Fruit fly (Drosophila melanogaster) whole organism, embryonic: ENCODE data around the gene Zw.

Experiments
- ATbp ChIP-seq: fragments of 200-800 bp; sonication (Bioruptor generic); optimal IDR thresholded peaks from 2 replicates; lab custom pipeline; 2017; ENCODE audit warnings: missing biosample characterization, mild to moderate bottlenecking, missing genetic modification characterization, missing genetic modification reagents
- Abd-B ChIP-seq: fragments of 200-800 bp; sonication (Bioruptor generic); optimal IDR thresholded peaks from 2 replicates; lab custom pipeline; 2018; ENCODE audit warnings: missing biosample characterization, mild to moderate bottlenecking, missing genetic modification characterization, moderate library complexity
- Aef1 ChIP-seq: fragments of 200-800 bp; sonication (Bioruptor generic); IDR thresholded peaks from 3 replicates; pipeline ENCODE4 v1.3.6; 2022; ENCODE audit warnings: missing biosample characterization, missing genetic modification characterization
- CG10366 ChIP-seq: fragments of 200-800 bp; sonication (Bioruptor generic); IDR thresholded peaks from 2 replicates; pipeline ENCODE4 v1.3.6; 2022; ENCODE audit warnings: missing biosample characterization, missing genetic modification characterization
- CG11247 ChIP-seq: fragments of 200-800 bp; sonication (Bioruptor generic); IDR thresholded peaks from 2 replicates; pipeline ENCODE4 v1.3.6; 2022; ENCODE audit warnings: missing biosample characterization, missing genetic modification characterization
- CG12155 ChIP-seq: fragments of 200-800 bp; sonication (Bioruptor generic); optimal IDR thresholded peaks from 3 replicates; lab custom pipeline; 2016; ENCODE audit warnings: missing biosample characterization, missing genetic modification characterization
- CG12299 ChIP-seq: fragments of 200-800 bp; sonication (Bioruptor generic); optimal IDR thresholded peaks from 2 replicates; lab custom pipeline; 2018; ENCODE audit warnings: missing biosample characterization, mild to moderate bottlenecking, missing genetic modification characterization
- CG13123 ChIP-seq: fragments of 200-800 bp; sonication (Bioruptor generic); optimal IDR thresholded peaks from 2 replicates; lab custom pipeline; 2016; ENCODE audit warnings: missing biosample characterization, missing genetic modification characterization
- CG15073 ChIP-seq: fragments of 200-800 bp; sonication (Bioruptor generic); optimal IDR thresholded peaks from 2 replicates; lab custom pipeline; 2016; ENCODE audit warnings: missing biosample characterization, missing genetic modification characterization
- CG1602 ChIP-seq: fragments of 200-800 bp; sonication (Bioruptor generic); optimal IDR thresholded peaks from 3 replicates; lab custom pipeline; 2016; ENCODE audit warnings: missing biosample characterization, missing genetic modification characterization
- CG17328 ChIP-seq: fragments of 200-800 bp; sonication (Bioruptor generic); IDR thresholded peaks from 2 replicates; pipeline ENCODE4 v1.3.6; 2022; ENCODE audit warnings: missing biosample characterization, missing genetic modification characterization
- CG17385 ChIP-seq: fragments of 200-800 bp; sonication (Bioruptor generic); optimal IDR thresholded peaks from 3 replicates; lab custom pipeline; 2018; ENCODE audit warnings: missing biosample characterization, mild to moderate bottlenecking, missing genetic modification characterization
- CG42726 ChIP-seq: fragments of 200-800 bp; sonication (Bioruptor generic); IDR thresholded peaks from 2 replicates; pipeline ENCODE4 v1.3.6; 2022; ENCODE audit warnings: missing biosample characterization, missing genetic modification characterization; ENCODE audit not compliant: partially characterized antibody
- CG4360 ChIP-seq: fragments of 200-800 bp; sonication (Bioruptor generic); IDR thresholded peaks from 2 replicates; pipeline ENCODE4 v1.3.6; 2022; ENCODE audit warnings: missing biosample characterization, missing genetic modification characterization
- CG4424 ChIP-seq: fragments of 200-800 bp; sonication (Bioruptor generic); optimal IDR thresholded peaks from 3 replicates; lab custom pipeline; 2016; ENCODE audit warnings: missing biosample characterization, missing genetic modification characterization
- CG4820 ChIP-seq: fragments of 200-800 bp; sonication (Bioruptor generic); optimal IDR thresholded peaks from 3 replicates; lab custom pipeline; 2016; ENCODE audit warnings: missing biosample characterization, missing genetic modification characterization
- CG4854 ChIP-seq: fragments of 200-800 bp; sonication (Bioruptor generic); optimal IDR thresholded peaks from 2 replicates; lab custom pipeline; 2016; ENCODE audit warnings: missing biosample characterization, missing genetic modification characterization, inconsistent platforms
- CG7271 ChIP-seq: fragments of 200-800 bp; sonication (Bioruptor generic); optimal IDR thresholded peaks from 2 replicates; lab custom pipeline; 2018; ENCODE audit warnings: missing biosample characterization, mild to moderate bottlenecking, missing genetic modification characterization, moderate library complexity
- CG7372 ChIP-seq: fragments of 200-800 bp; sonication (Bioruptor generic); IDR thresholded peaks from 2 replicates; pipeline ENCODE4 v1.3.6; 2022; ENCODE audit warnings: missing biosample characterization, missing genetic modification characterization
- CG8359 ChIP-seq: fragments of 200-800 bp; sonication (Bioruptor generic); optimal IDR thresholded peaks from 2 replicates; lab custom pipeline; 2017; ENCODE audit warnings: missing biosample characterization, mild to moderate bottlenecking, missing genetic modification characterization, borderline replicate concordance
- D19B ChIP-seq: fragments of 200-800 bp; sonication (Bioruptor generic); optimal IDR thresholded peaks from 2 replicates; lab custom pipeline; 2017; ENCODE audit warnings: missing biosample characterization, mild to moderate bottlenecking, missing genetic modification characterization
- E2f1 ChIP-seq: fragments of 200-800 bp; sonication (Bioruptor generic); IDR thresholded peaks from 2 replicates; pipeline ENCODE4 v1.3.6; 2022; ENCODE audit warnings: missing biosample characterization, missing genetic modification characterization
- ERR ChIP-seq: fragments of 200-800 bp; sonication (Bioruptor generic); optimal IDR thresholded peaks from 2 replicates; lab custom pipeline; 2016; ENCODE audit warnings: missing biosample characterization, missing genetic modification characterization
- HLH54F ChIP-seq: fragments of 200-800 bp; sonication (Bioruptor generic); optimal IDR thresholded peaks from 3 replicates; lab custom pipeline; 2016; ENCODE audit warnings: missing biosample characterization, missing genetic modification characterization
- Hr3 ChIP-seq: fragments of 200-800 bp; sonication (Bioruptor generic); optimal IDR thresholded peaks from 3 replicates; lab custom pipeline; 2016; ENCODE audit warnings: missing biosample characterization, missing genetic modification characterization
- Hr78 ChIP-seq, 2 experiments: fragments of 200-800 bp in 1 of 2; fragments of >200 bp in 1 of 2; sonication (Bioruptor generic) in 1 of 2; optimal IDR thresholded peaks; 2 replicates each; lab custom pipeline; 2017 to 2019; ENCODE audit warnings: missing biosample characterization in 2 of 2, missing genetic modification characterization in 2 of 2, mild to moderate bottlenecking in 1 of 2, moderate library complexity in 1 of 2
- Lim3 ChIP-seq: fragments of 200-800 bp; sonication (Bioruptor generic); IDR thresholded peaks from 2 replicates; pipeline ENCODE4 v1.3.6; 2022; ENCODE audit warnings: missing biosample characterization, missing genetic modification characterization
- Mrtf ChIP-seq: fragments of 200-800 bp; sonication (Bioruptor generic); IDR thresholded peaks from 3 replicates; pipeline ENCODE4 v1.3.6; 2022; ENCODE audit warnings: missing biosample characterization, missing genetic modification characterization
- Nf-YC ChIP-seq: fragments of 200-800 bp; optimal IDR thresholded peaks from 3 replicates; lab custom pipeline; 2019; ENCODE audit warnings: missing biosample characterization, mild to moderate bottlenecking, missing genetic modification characterization, moderate library complexity
- Oaz ChIP-seq: fragments of 200-800 bp; sonication (Bioruptor generic); IDR thresholded peaks from 2 replicates; pipeline ENCODE4 v1.3.6; 2022; ENCODE audit warnings: missing biosample characterization, missing genetic modification characterization
- Optix ChIP-seq: fragments of 200-800 bp; sonication (Bioruptor generic); IDR thresholded peaks from 3 replicates; pipeline ENCODE4 v1.3.6; 2022; ENCODE audit warnings: missing biosample characterization, missing genetic modification characterization
- Ptx1 ChIP-seq: fragments of 200-800 bp; sonication (Bioruptor generic); IDR thresholded peaks from 2 replicates; pipeline ENCODE4 v1.3.6; 2022; ENCODE audit warnings: missing biosample characterization, missing genetic modification characterization
- Rfx ChIP-seq: fragments of 200-800 bp; sonication (Bioruptor generic); IDR thresholded peaks from 2 replicates; pipeline ENCODE4 v1.3.6; 2022; ENCODE audit warnings: missing biosample characterization, missing genetic modification characterization
- Sin3A ChIP-seq: fragments of >200 bp; optimal IDR thresholded peaks from 2 replicates; lab custom pipeline; 2018
- Ssrp ChIP-seq: fragments of 200-800 bp; sonication (Bioruptor generic); optimal IDR thresholded peaks from 2 replicates; lab custom pipeline; 2018; ENCODE audit warnings: missing biosample characterization, mild to moderate bottlenecking, missing genetic modification characterization, moderate library complexity
- amos ChIP-seq: fragments of 200-800 bp; sonication (Bioruptor generic); IDR thresholded peaks from 2 replicates; pipeline ENCODE4 v1.3.6; 2022; ENCODE audit warnings: missing biosample characterization, missing genetic modification characterization; ENCODE audit not compliant: partially characterized antibody
- aop ChIP-seq: fragments of 200-800 bp; sonication (Bioruptor generic); IDR thresholded peaks from 2 replicates; pipeline ENCODE4 v1.3.6; 2022; ENCODE audit warnings: missing biosample characterization, missing genetic modification characterization
- ash1 ChIP-seq: fragments of 200-800 bp; sonication (Bioruptor generic); optimal IDR thresholded peaks from 2 replicates; lab custom pipeline; 2018; ENCODE audit warnings: missing biosample characterization, mild to moderate bottlenecking, missing genetic modification characterization
- dpn ChIP-seq, 2 experiments: fragments of 200-800 bp; sonication (Bioruptor generic); optimal IDR thresholded peaks; 3 replicates each; lab custom pipeline; 2016; ENCODE audit warnings: missing biosample characterization in 2 of 2, missing genetic modification characterization in 2 of 2
- emc ChIP-seq: fragments of 200-800 bp; sonication (Bioruptor generic); optimal IDR thresholded peaks from 2 replicates; lab custom pipeline; 2016; ENCODE audit warnings: missing biosample characterization, missing genetic modification characterization
- esg ChIP-seq: fragments of 200-800 bp; sonication (Bioruptor generic); conservative IDR thresholded peaks from 2 replicates; pipeline ENCODE4 v1.3.6; 2022; ENCODE audit warnings: missing biosample characterization, missing genetic modification characterization
- fd102C ChIP-seq: fragments of 200-800 bp; sonication (Bioruptor generic); optimal IDR thresholded peaks from 2 replicates; lab custom pipeline; 2018; ENCODE audit warnings: missing biosample characterization, mild to moderate bottlenecking, missing genetic modification characterization, moderate library complexity
- gcm2 ChIP-seq: fragments of 200-800 bp; sonication (Bioruptor generic); optimal IDR thresholded peaks from 2 replicates; lab custom pipeline; 2016; ENCODE audit warnings: missing biosample characterization, missing genetic modification characterization
- hth ChIP-seq: fragments of >200 bp; optimal IDR thresholded peaks from 2 replicates; lab custom pipeline; 2017; ENCODE audit warnings: inconsistent platforms
- ind ChIP-seq: fragments of 200-800 bp; sonication (Bioruptor generic); optimal IDR thresholded peaks from 3 replicates; lab custom pipeline; 2016; ENCODE audit warnings: missing biosample characterization, missing genetic modification characterization
- ken ChIP-seq: fragments of 200-800 bp; sonication (Bioruptor generic); IDR thresholded peaks from 3 replicates; pipeline ENCODE4 v1.3.6; 2022; ENCODE audit warnings: missing biosample characterization, missing genetic modification characterization
- klu ChIP-seq: fragments of 200-800 bp; sonication (Bioruptor generic); IDR thresholded peaks from 2 replicates; pipeline ENCODE4 v1.3.6; 2022; ENCODE audit warnings: missing biosample characterization, missing genetic modification characterization
- nom ChIP-seq: fragments of 200-800 bp; sonication (Bioruptor generic); optimal IDR thresholded peaks from 2 replicates; lab custom pipeline; 2017; ENCODE audit warnings: missing biosample characterization, missing genetic modification characterization, mild to moderate bottlenecking, moderate library complexity, missing genetic modification reagents
- otp ChIP-seq: fragments of 200-800 bp; sonication (Bioruptor generic); IDR thresholded peaks from 3 replicates; pipeline ENCODE4, ENCODE4 v1.3.6; 2022; ENCODE audit warnings: missing biosample characterization, missing genetic modification characterization
- peb ChIP-seq: fragments of 200-800 bp; sonication (Bioruptor generic); IDR thresholded peaks from 2 replicates; pipeline ENCODE4 v1.3.6; 2022; ENCODE audit warnings: missing biosample characterization, missing genetic modification characterization
- seq ChIP-seq: fragments of 200-800 bp; sonication (Bioruptor generic); IDR thresholded peaks from 2 replicates; pipeline ENCODE4 v1.3.6; 2022; ENCODE audit warnings: missing biosample characterization, missing genetic modification characterization
- shn ChIP-seq: fragments of 200-800 bp; sonication (Bioruptor generic); optimal IDR thresholded peaks from 3 replicates; lab custom pipeline; 2016; ENCODE audit warnings: missing biosample characterization, missing genetic modification characterization
- slou ChIP-seq: fragments of 200-800 bp; sonication (Bioruptor generic); optimal IDR thresholded peaks from 3 replicates; lab custom pipeline; 2016; ENCODE audit warnings: missing biosample characterization, missing genetic modification characterization
- sqz ChIP-seq: fragments of 200-800 bp; sonication (Bioruptor generic); optimal IDR thresholded peaks from 3 replicates; lab custom pipeline; 2018; ENCODE audit warnings: missing biosample characterization, mild to moderate bottlenecking, missing genetic modification characterization

The Zw gene

DNA sequence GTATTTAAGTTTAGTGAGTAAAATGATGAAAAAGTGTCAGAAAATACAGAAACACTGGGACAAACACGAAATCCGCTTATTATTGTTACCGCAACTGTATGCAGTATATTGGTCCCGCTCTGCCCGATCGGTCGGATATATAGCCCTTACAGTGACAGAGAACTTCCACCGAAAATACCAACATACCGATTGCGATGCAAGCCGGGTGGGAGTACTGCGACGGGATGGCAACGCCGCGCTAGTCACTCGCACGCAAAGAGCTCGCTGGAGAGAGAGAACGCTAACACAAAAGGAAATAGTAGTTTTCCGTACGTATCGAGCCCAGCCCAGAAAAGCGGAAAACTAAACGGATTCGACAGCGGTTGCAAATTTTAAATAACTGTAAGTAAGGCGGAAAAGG is 29.8 kb downstream of the Zw start, which contains the start of gene Cdc42 (continued):
- TF ChIP-seq aop = peak; percentile 51; the same call in 1 of the 2 replicates
- TF ChIP-seq CG7372 (GFP tag; lab: Robert Waterston, UW) = no peak
- no peak for TF ChIP-seq esg (GFP tag; lab: Robert Waterston, UW)
- TF ChIP-seq CG4820 = no peak
- no peak for TF ChIP-seq ERR (GFP tag; lab: Kevin White, UChicago)
- no peak for TF ChIP-seq Ptx1 (GFP tag; lab: Robert Waterston, UW)
- no peak for TF ChIP-seq Nf-YC (tag; lab: Kevin White, UChicago)
- no peak for TF ChIP-seq emc (GFP tag; lab: Kevin White, UChicago)
- no peak for TF ChIP-seq ken (GFP tag; lab: Robert Waterston, UW)
- no peak for TF ChIP-seq otp
- no peak for TF ChIP-seq CG17385 (GFP tag; lab: Kevin White, UChicago)
- no peak for TF ChIP-seq Hr78 (GFP tag; optimal IDR thresholded peaks at IDR 0.05; lab: Kevin White, UChicago)
- TF ChIP-seq CG11247 = no peak
- TF ChIP-seq CG17328 (GFP tag; lab: Robert Waterston, UW) = no peak
- TF ChIP-seq E2f1 = no peak
- no peak for TF ChIP-seq Hr3
- no peak for TF ChIP-seq Oaz (GFP tag; lab: Robert Waterston, UW)
- no peak for TF ChIP-seq CG1602 (GFP tag; lab: Kevin White, UChicago)
- no peak for TF ChIP-seq Sin3A (lab: Kevin White, UChicago)
- no peak for TF ChIP-seq shn (GFP tag; lab: Kevin White, UChicago)
- no peak for TF ChIP-seq CG4360 (GFP tag; lab: Robert Waterston, UW)
- no peak for TF ChIP-seq D19B (GFP tag; lab: Kevin White, UChicago)
- TF ChIP-seq Lim3 (GFP tag; lab: Robert Waterston, UW) = no peak
- TF ChIP-seq CG10366 (GFP tag; lab: Robert Waterston, UW) = no peak
- no peak for TF ChIP-seq ash1 (GFP tag; lab: Kevin White, UChicago)
- TF ChIP-seq HLH54F (GFP tag; lab: Kevin White, UChicago) = no peak
- TF ChIP-seq CG4854 (GFP tag; lab: Kevin White, UChicago) = no peak
- no peak for TF ChIP-seq CG8359 (GFP tag; lab: Kevin White, UChicago)
- no peak for TF ChIP-seq ind
- no peak for TF ChIP-seq CG13123 (GFP tag; lab: Kevin White, UChicago)
- TF ChIP-seq Optix (GFP tag; lab: Robert Waterston, UW) = no peak
- no peak for TF ChIP-seq fd102C
- TF ChIP-seq gcm2 (GFP tag; lab: Kevin White, UChicago) = no peak
- no peak for TF ChIP-seq Mrtf (GFP tag; lab: Robert Waterston, UW)
- TF ChIP-seq Aef1 (GFP tag; lab: Robert Waterston, UW) = no peak
- TF ChIP-seq Ssrp (tag; lab: Kevin White, UChicago) = no peak
- no peak for TF ChIP-seq dpn (GFP tag; optimal IDR thresholded peaks at IDR 0.05; lab: Kevin White, UChicago)
- TF ChIP-seq hth (lab: Kevin White, UChicago) = no peak
- peak; percentile 45 for TF ChIP-seq amos
- peak; percentile 96 for TF ChIP-seq CG12155 (GFP tag; lab: Kevin White, UChicago)
- no peak for TF ChIP-seq klu
- peak; percentile 43; the same call in 1 of the 2 replicates for TF ChIP-seq Rfx (GFP tag; lab: Robert Waterston, UW)
- no peak for TF ChIP-seq Abd-B (GFP tag; lab: Kevin White, UChicago)
- no peak for TF ChIP-seq slou (GFP tag; lab: Kevin White, UChicago)
- TF ChIP-seq peb (GFP tag; lab: Robert Waterston, UW) = no peak
- no peak for TF ChIP-seq CG4424 (GFP tag; lab: Kevin White, UChicago)
- TF ChIP-seq nom (GFP tag; lab: Kevin White, UChicago) = no peak
- TF ChIP-seq CG15073 (GFP tag; lab: Kevin White, UChicago) = no peak
- no peak for TF ChIP-seq sqz
- no peak for TF ChIP-seq CG12299 (tag; lab: Kevin White, UChicago)
- no peak for TF ChIP-seq ATbp
- TF ChIP-seq seq (GFP tag; lab: Robert Waterston, UW) = no peak
- TF ChIP-seq CG7271 (tag; lab: Kevin White, UChicago) = no peak
- TF ChIP-seq CG42726 (GFP tag; lab: Robert Waterston, UW) = 0 out of 2 replicates have a peak, but pooled peaks have one; percentile 20
